Fruit fly (Drosophila melanogaster) whole organism, embryonic: ENCODE measurements around the gene hop.

Experiments
- CG16863 ChIP-seq: fragments of 200-800 bp; sonication (Bioruptor generic); optimal IDR thresholded peaks from 3 replicates; lab custom pipeline; 2016; ENCODE audit warnings: missing biosample characterization, missing genetic modification characterization
- ci ChIP-seq: fragments of 200-800 bp; sonication (Bioruptor generic); IDR thresholded peaks from 3 replicates; pipeline ENCODE4 v1.3.6; 2022; ENCODE audit warnings: missing biosample characterization, missing genetic modification characterization
- gem ChIP-seq: fragments of 200-800 bp; sonication (Bioruptor generic); optimal IDR thresholded peaks from 2 replicates; lab custom pipeline; 2019; ENCODE audit warnings: missing biosample characterization, mild to moderate bottlenecking, missing genetic modification characterization, moderate library complexity
- klu ChIP-seq: fragments of 200-800 bp; sonication (Bioruptor generic); IDR thresholded peaks from 2 replicates; pipeline ENCODE4 v1.3.6; 2022; ENCODE audit warnings: missing biosample characterization, missing genetic modification characterization
- lov ChIP-seq, 2 experiments: fragments of 200-800 bp in 1 of 2; fragments of >200 bp in 1 of 2; sonication (Bioruptor generic) in 1 of 2; IDR thresholded peaks in 1 of 2; optimal IDR thresholded peaks in 1 of 2; 2 replicates in 1 of 2; 3 replicates in 1 of 2; pipeline versions ENCODE4 v1.3.6 to Lab custom; 2017 to 2022; ENCODE audit warnings: missing biosample characterization in 1 of 2, missing genetic modification characterization in 1 of 2
- stc ChIP-seq: fragments of 200-800 bp; sonication (Bioruptor generic); IDR thresholded peaks from 2 replicates; pipeline ENCODE4 v1.3.6; 2022; ENCODE audit warnings: missing biosample characterization, missing genetic modification characterization

hop gene

dm6 chrX:11311108-11311507 lies 56.8 kb downstream of the hop start, which contains the start of gene Ir10a (continued):
- TF ChIP-seq lov (optimal IDR thresholded peaks at IDR 0.05; lab: Kevin White, UChicago) = no peak
- no peak for TF ChIP-seq lov (GFP tag; IDR thresholded peaks at IDR 0.05; lab: Robert Waterston, UW)
- TF ChIP-seq klu (GFP tag; lab: Robert Waterston, UW) = no peak
- TF ChIP-seq gem = no peak
- TF ChIP-seq ci (GFP tag; lab: Robert Waterston, UW) = no peak
- TF ChIP-seq CG16863 (GFP tag; lab: Kevin White, UChicago) = no peak
- no peak for TF ChIP-seq stc (GFP tag; lab: Robert Waterston, UW)
